Fruit fly (Drosophila melanogaster): Measurements from ENCODE around the gene Tsp.

Tsp gene

DNA sequence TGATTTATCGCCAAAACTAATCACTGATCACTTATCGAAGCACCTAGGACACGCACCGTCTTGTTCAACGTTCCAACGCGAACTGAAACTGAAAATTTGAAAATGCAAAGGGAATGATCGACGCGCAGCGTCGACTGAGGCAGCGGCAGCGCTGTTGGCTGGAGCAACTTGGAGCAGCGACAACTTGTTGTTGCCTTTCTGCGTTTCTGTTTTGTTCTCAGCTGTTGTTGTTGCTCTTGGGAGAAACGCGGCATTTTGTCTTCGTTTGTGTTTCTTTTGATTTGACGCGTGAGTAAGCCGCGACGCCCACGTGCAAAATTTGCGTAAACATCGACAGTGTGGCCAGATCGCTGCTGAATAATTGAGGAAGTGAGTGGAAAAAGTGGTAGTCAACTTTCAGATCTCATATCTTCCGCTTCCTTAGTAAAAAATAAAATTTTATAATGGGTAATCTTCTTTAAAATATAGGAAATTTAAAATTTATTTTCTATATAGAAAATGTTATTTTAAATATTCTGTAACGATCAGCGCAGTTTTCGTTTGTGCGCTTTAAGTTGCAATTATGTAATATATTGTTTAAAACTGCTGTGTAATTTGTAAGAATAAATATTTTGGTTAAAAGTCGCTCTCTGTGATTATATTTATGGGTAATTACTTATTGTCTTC lies at the start of gene Tsp (continued):
- TF ChIP-seq CG6854 (GFP tag; optimal IDR thresholded peaks at IDR 0.05) (no peak), so (GFP tag; IDR thresholded peaks at IDR 0.05) (peak; percentile 43; the same call in 1 of the 3 replicates), CG18011 (GFP tag; optimal IDR thresholded peaks at IDR 0.05) (no peak), toy (GFP tag; IDR thresholded peaks at IDR 0.05) (no peak), CG1233 (GFP tag; optimal IDR thresholded peaks at IDR 0.05) (no peak), caup (GFP tag; optimal IDR thresholded peaks at IDR 0.05; ENCODE audit: severe bottlenecking) (no peak), CG30403 (GFP tag; optimal IDR thresholded peaks at IDR 0.05) (no peak), BEAF-32 (GFP tag; optimal IDR thresholded peaks at IDR 0.05) (no peak), CG10366 (GFP tag; IDR thresholded peaks at IDR 0.05) (no peak), CG12391 (tag; optimal IDR thresholded peaks at IDR 0.05) (peak; percentile 10), seq (GFP tag; IDR thresholded peaks at IDR 0.05) (peak; percentile 8; the same call in 1 of the 2 replicates), CG33557 (GFP tag; optimal IDR thresholded peaks at IDR 0.05) (no peak), zfh2 (GFP tag; optimal IDR thresholded peaks at IDR 0.05) (no peak), eyg (GFP tag; optimal IDR thresholded peaks at IDR 0.05) (no peak), crol (GFP tag; IDR thresholded peaks at IDR 0.05) (no peak), Bteb2 (GFP tag; optimal IDR thresholded peaks at IDR 0.05) (no peak), oc (tag; optimal IDR thresholded peaks at IDR 0.05) (peak; percentile 16), CG2875 (GFP tag; optimal IDR thresholded peaks at IDR 0.05) (no peak), CG10979 (tag; optimal IDR thresholded peaks at IDR 0.05) (no peak), ranshi (GFP tag; IDR thresholded peaks at IDR 0.05) (no peak), Asciz (GFP tag; optimal IDR thresholded peaks at IDR 0.05) (no peak), B-H1 (GFP tag; IDR thresholded peaks at IDR 0.05) (no peak), Dek (tag; optimal IDR thresholded peaks at IDR 0.05) (no peak), CG1792 (GFP tag; optimal IDR thresholded peaks at IDR 0.05) (no peak), Nf-YA (GFP tag; IDR thresholded peaks at IDR 0.05) (no peak), CG12769 (tag; optimal IDR thresholded peaks at IDR 0.05) (peak; percentile 82), nom (GFP tag; optimal IDR thresholded peaks at IDR 0.05) (peak; percentile 46), stc (GFP tag; IDR thresholded peaks at IDR 0.05) (no peak), CoRest (tag; optimal IDR thresholded peaks at IDR 0.05) (no peak), Taf1 (GFP tag; IDR thresholded peaks at IDR 0.05) (no peak), CG11695 (GFP tag; IDR thresholded peaks at IDR 0.05) (no peak), lab (GFP tag; optimal IDR thresholded peaks at IDR 0.05) (peak; percentile 14), Tbp (GFP tag; optimal IDR thresholded peaks at IDR 0.05) (no peak), vvl (GFP tag; IDR thresholded peaks at IDR 0.05) (peak; percentile 54), trem (tag; optimal IDR thresholded peaks at IDR 0.05) (no peak), sd (tag; optimal IDR thresholded peaks at IDR 0.05) (peak; percentile 58), CG11247 (GFP tag; IDR thresholded peaks at IDR 0.05) (no peak), Nf-YB (GFP tag; optimal IDR thresholded peaks at IDR 0.05) (no peak), CG7928 (GFP tag; optimal IDR thresholded peaks at IDR 0.05) (no peak), Fer1 (GFP tag; optimal IDR thresholded peaks at IDR 0.05) (no peak), CG18262 (tag; optimal IDR thresholded peaks at IDR 0.05) (peak; percentile 3), CG17568 (GFP tag; optimal IDR thresholded peaks at IDR 0.05) (no peak), chinmo (GFP tag; IDR thresholded peaks at IDR 0.05; ENCODE audit: partially characterized antibody) (peak; percentile 96; the same call in 3 of the 4 replicates), CG31441 (GFP tag; IDR thresholded peaks at IDR 0.05) (0 out of 2 replicates have a peak, but pooled peaks have one; percentile 10), nmo (GFP tag; optimal IDR thresholded peaks at IDR 0.05) (no peak), ewg (GFP tag; optimal IDR thresholded peaks at IDR 0.05) (no peak), CG2712 (tag; optimal IDR thresholded peaks at IDR 0.05) (no peak), CG9876 (GFP tag; optimal IDR thresholded peaks at IDR 0.05) (no peak), chm (GFP tag; IDR thresholded peaks at IDR 0.05) (peak; percentile 35; the same call in 1 of the 2 replicates)
